Worm (Caenorhabditis elegans): ENCODE measurements around the gene lsm-1.

lsm-1 gene

DNA sequence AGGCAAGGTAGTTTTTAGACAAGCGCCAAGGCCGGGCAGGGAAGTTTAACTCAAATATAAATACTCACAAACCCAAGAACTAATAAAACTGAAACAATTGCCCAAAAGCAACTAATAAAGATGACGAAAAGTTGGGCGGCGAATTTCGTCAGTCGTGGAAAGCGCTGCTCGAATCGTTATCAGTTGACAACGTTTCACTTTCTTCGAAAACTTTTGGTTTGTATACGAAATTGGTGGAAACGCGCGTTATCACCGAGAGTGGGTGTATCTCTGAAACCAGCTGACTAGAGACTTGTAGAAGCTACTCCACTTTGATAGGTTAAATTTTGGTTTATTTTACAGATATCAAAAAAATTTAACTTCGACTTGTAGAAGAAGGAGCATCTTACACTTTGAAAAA lies 26.3 kb downstream of the lsm-1 start:
- TF ChIP-seq zip-8 (tag; optimal IDR thresholded peaks at IDR 0.05) (no peak), drap-1 (GFP tag; optimal IDR thresholded peaks at IDR 0.05) (no peak), lin-32 (GFP tag; optimal IDR thresholded peaks at IDR 0.05) (no peak)

DNA sequence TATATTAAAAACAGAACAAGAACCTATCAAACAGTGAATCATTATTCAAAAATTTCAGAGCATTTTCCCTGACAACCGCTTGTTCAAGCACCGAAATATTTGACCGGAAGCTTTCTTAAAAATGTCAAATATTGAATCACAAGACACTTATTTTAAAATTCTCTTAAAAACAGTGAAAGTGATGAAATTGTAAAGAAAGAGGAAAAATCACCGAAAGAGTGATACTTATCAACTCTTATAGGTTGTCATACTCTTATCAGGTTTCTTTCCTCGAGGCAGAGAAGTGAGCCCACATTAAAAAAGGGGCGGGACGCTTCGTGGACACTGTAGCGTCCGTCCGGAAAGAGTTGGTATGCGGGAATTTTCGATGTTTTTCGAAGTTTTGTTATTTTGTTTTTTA lies 27.1 kb downstream of the lsm-1 start:
- TF ChIP-seq ceh-83 (GFP tag; optimal IDR thresholded peaks at IDR 0.05) (no peak), unc-120 (tag; optimal IDR thresholded peaks at IDR 0.05; ENCODE audit: poor library complexity, severe bottlenecking) (no peak), nhr-12 (tag; optimal IDR thresholded peaks at IDR 0.05) (no peak)

DNA sequence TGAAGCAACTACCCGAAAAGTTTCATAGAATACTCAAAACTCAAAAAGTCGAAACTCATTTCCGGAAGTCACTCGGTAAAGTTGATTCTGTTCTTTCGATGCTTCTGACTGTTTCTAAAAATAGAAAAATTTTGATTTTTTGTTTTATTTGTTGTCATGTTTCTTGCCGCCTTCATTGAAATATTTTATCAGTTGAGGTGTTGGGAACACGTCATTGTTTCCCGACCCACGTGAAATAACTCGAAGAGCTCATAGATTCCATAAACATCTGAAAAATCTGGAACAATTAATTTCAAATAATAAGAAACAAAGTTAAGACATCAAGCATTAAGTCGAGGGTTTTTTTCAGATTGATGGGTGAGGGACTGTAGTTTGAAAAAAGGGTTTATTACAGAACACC lies 28.2 kb downstream of the lsm-1 start:
- no peak for TF ChIP-seq lsy-2 (tag; optimal IDR thresholded peaks at IDR 0.05)
- no peak for TF ChIP-seq zip-8 (tag; optimal IDR thresholded peaks at IDR 0.05)
- no peak for TF ChIP-seq sptf-1 (tag; optimal IDR thresholded peaks at IDR 0.05)
- no peak for TF ChIP-seq blmp-1 (tag; optimal IDR thresholded peaks at IDR 0.05)
- TF ChIP-seq ceh-83 (GFP tag; optimal IDR thresholded peaks at IDR 0.05): no peak
- no peak for TF ChIP-seq unc-39 (tag; optimal IDR thresholded peaks at IDR 0.05)
- no peak for TF ChIP-seq mep-1 (tag; optimal IDR thresholded peaks at IDR 0.05)
- TF ChIP-seq lin-32 (GFP tag; optimal IDR thresholded peaks at IDR 0.05): no peak
- TF ChIP-seq nhr-76 (tag; optimal IDR thresholded peaks at IDR 0.05): no peak
- no peak for TF ChIP-seq unc-120 (tag; optimal IDR thresholded peaks at IDR 0.05; ENCODE audit: poor library complexity, severe bottlenecking)
- no peak for TF ChIP-seq snpc-4 (tag; optimal IDR thresholded peaks at IDR 0.05)
- no peak for TF ChIP-seq pha-4 (tag; optimal IDR thresholded peaks at IDR 0.05)
- no peak for TF ChIP-seq elt-3 (tag; optimal IDR thresholded peaks at IDR 0.05)

- TF ChIP-seq mab-5 (tag; optimal IDR thresholded peaks at IDR 0.05) (no peak), nhr-12 (tag; optimal IDR thresholded peaks at IDR 0.05) (no peak), bed-3 (GFP tag; optimal IDR thresholded peaks at IDR 0.05) (no peak), ces-1 (GFP tag; optimal IDR thresholded peaks at IDR 0.05) (no peak), flh-1 (GFP tag; optimal IDR thresholded peaks at IDR 0.05) (no peak), ceh-39 (tag; optimal IDR thresholded peaks at IDR 0.05) (no peak), unc-39 (tag; optimal IDR thresholded peaks at IDR 0.05) (no peak), mep-1 (tag; optimal IDR thresholded peaks at IDR 0.05) (no peak)
Observed at ce11 chrII:11155400-11155799, 28.6 kb downstream of the lsm-1 start.

DNA sequence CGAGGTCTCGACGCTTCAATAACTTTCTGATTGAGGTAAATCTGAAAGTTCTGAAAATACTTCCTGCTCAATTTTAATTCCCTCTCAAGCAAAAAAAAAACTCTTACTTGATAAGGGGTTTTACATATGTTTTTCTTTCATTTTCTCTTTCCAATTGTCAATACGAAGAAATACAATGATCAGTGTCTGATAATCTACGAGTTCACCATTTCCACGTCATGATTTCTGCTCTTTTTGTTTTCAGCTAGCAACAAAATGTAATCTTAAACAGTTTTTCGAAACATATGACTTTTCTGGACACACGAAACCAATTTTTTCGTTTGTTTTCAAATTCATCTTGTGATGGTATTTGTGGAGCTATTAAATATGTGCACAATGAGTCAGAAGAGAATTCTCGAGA lies 29.4 kb downstream of the lsm-1 start:
- TF ChIP-seq nhr-12 (tag; optimal IDR thresholded peaks at IDR 0.05) (no peak), pha-4 (tag; optimal IDR thresholded peaks at IDR 0.05) (no peak), nhr-2 (tag; optimal IDR thresholded peaks at IDR 0.05) (no peak), snpc-4 (tag; optimal IDR thresholded peaks at IDR 0.05) (no peak), ceh-83 (GFP tag; optimal IDR thresholded peaks at IDR 0.05) (no peak), tbx-8 (GFP tag; optimal IDR thresholded peaks at IDR 0.05) (no peak), hlh-1 (tag; optimal IDR thresholded peaks at IDR 0.05) (no peak), nhr-237 (tag; optimal IDR thresholded peaks at IDR 0.05) (no peak), mls-2 (tag; optimal IDR thresholded peaks at IDR 0.05) (no peak)

ce11 chrII:11157660-11158059 lies 30.9 kb downstream of the lsm-1 start:
- peak; percentile 61 for TF ChIP-seq ham-2 (GFP tag; optimal IDR thresholded peaks at IDR 0.05)
- TF ChIP-seq tbx-8 (GFP tag; optimal IDR thresholded peaks at IDR 0.05): no peak
- TF ChIP-seq M03D4.4 (tag; optimal IDR thresholded peaks at IDR 0.05): peak; percentile 47
- no peak for TF ChIP-seq mep-1 (tag; optimal IDR thresholded peaks at IDR 0.05)
- TF ChIP-seq sptf-1 (tag; optimal IDR thresholded peaks at IDR 0.05): peak; percentile 71
- no peak for TF ChIP-seq unc-39 (tag; optimal IDR thresholded peaks at IDR 0.05)
- TF ChIP-seq sem-2 (GFP tag; optimal IDR thresholded peaks at IDR 0.05): no peak
- no peak for TF ChIP-seq lin-13 (tag; optimal IDR thresholded peaks at IDR 0.05)
- no peak for TF ChIP-seq flh-1 (GFP tag; optimal IDR thresholded peaks at IDR 0.05)
- no peak for TF ChIP-seq elt-1 (tag; optimal IDR thresholded peaks at IDR 0.05; ENCODE audit: borderline replicate concordance, insufficient read depth)
- peak; percentile 52 for TF ChIP-seq bed-3 (GFP tag; optimal IDR thresholded peaks at IDR 0.05)
- TF ChIP-seq blmp-1 (tag; optimal IDR thresholded peaks at IDR 0.05): no peak
- TF ChIP-seq pha-4 (tag; optimal IDR thresholded peaks at IDR 0.05): no peak
- no peak for TF ChIP-seq nhr-2 (tag; optimal IDR thresholded peaks at IDR 0.05)
- TF ChIP-seq hlh-1 (tag; optimal IDR thresholded peaks at IDR 0.05): no peak
- TF ChIP-seq elt-3 (tag; optimal IDR thresholded peaks at IDR 0.05): no peak
- no peak for TF ChIP-seq unc-62 (GFP tag; optimal IDR thresholded peaks at IDR 0.05)
- TF ChIP-seq ceh-39 (tag; optimal IDR thresholded peaks at IDR 0.05): no peak
- peak; percentile 13 for TF ChIP-seq cnd-1 (tag; optimal IDR thresholded peaks at IDR 0.05)
- no peak for TF ChIP-seq snpc-4 (tag; optimal IDR thresholded peaks at IDR 0.05)
- TF ChIP-seq unc-120 (tag; optimal IDR thresholded peaks at IDR 0.05; ENCODE audit: poor library complexity, severe bottlenecking): peak; percentile 70
- TF ChIP-seq mab-5 (tag; optimal IDR thresholded peaks at IDR 0.05): no peak
- TF ChIP-seq ces-1 (GFP tag; optimal IDR thresholded peaks at IDR 0.05): no peak
- no peak for TF ChIP-seq ztf-11 (tag; optimal IDR thresholded peaks at IDR 0.05)
- TF ChIP-seq lin-32 (GFP tag; optimal IDR thresholded peaks at IDR 0.05): no peak
- no peak for TF ChIP-seq ceh-83 (GFP tag; optimal IDR thresholded peaks at IDR 0.05)
- TF ChIP-seq nhr-237 (tag; optimal IDR thresholded peaks at IDR 0.05): no peak
- no peak for TF ChIP-seq lsy-2 (tag; optimal IDR thresholded peaks at IDR 0.05)
- TF ChIP-seq drap-1 (GFP tag; optimal IDR thresholded peaks at IDR 0.05): peak; percentile 60
- no peak for TF ChIP-seq nhr-28 (tag; optimal IDR thresholded peaks at IDR 0.05)
- no peak for TF ChIP-seq zip-8 (tag; optimal IDR thresholded peaks at IDR 0.05)
- TF ChIP-seq ceh-43 (GFP tag; optimal IDR thresholded peaks at IDR 0.05): no peak
- TF ChIP-seq nhr-12 (tag; optimal IDR thresholded peaks at IDR 0.05): no peak
- TF ChIP-seq mls-2 (tag; optimal IDR thresholded peaks at IDR 0.05): peak; percentile 52
- no peak for TF ChIP-seq nhr-76 (tag; optimal IDR thresholded peaks at IDR 0.05)

Measured in whole organism, mixed stage, embryonic.